Worm (Caenorhabditis elegans) whole organism, L2 larva: ENCODE results near the gene B0391.14.
A peak's percentile ranks its signal among the peaks of the same experiment; 100 is the strongest.

Source experiments
- C34F6.9 ChIP-seq: fragments of 150-350 bp; optimal IDR thresholded peaks from 2 replicates; lab custom pipeline; 2014; ENCODE audit warnings: missing biosample characterization, missing genetic modification characterization
- R02D3.7 ChIP-seq: fragments of 150-350 bp; optimal IDR thresholded peaks from 2 replicates; lab custom pipeline; 2014; ENCODE audit warnings: missing biosample characterization, missing genetic modification characterization
- Y55F3AM.14 ChIP-seq: fragments of 200-800 bp; sonication (Bioruptor generic); optimal IDR thresholded peaks from 2 replicates; lab custom pipeline; 2018; ENCODE audit warnings: mild to moderate bottlenecking, missing genetic modification characterization, missing compliant biosample characterization
- blmp-1 ChIP-seq: sonication (generic microtip); optimal IDR thresholded peaks from 2 replicates; lab custom pipeline; 2017; ENCODE audit warnings: missing genetic modification characterization, mild to moderate bottlenecking, missing compliant biosample characterization, antibody characterized with exemption, moderate library complexity; ENCODE audit not compliant: insufficient read depth
- ceh-16 ChIP-seq: fragments of 150-350 bp; optimal IDR thresholded peaks from 2 replicates; lab custom pipeline; 2014; ENCODE audit warnings: missing biosample characterization, missing genetic modification characterization
- ceh-82 ChIP-seq: fragments of 150-350 bp; optimal IDR thresholded peaks from 2 replicates; lab custom pipeline; 2014; ENCODE audit warnings: missing biosample characterization, missing genetic modification characterization
- fos-1 ChIP-seq: fragments of 150-350 bp; optimal IDR thresholded peaks from 2 replicates; lab custom pipeline; 2014; ENCODE audit warnings: missing biosample characterization, missing genetic modification characterization
- gmeb-1 ChIP-seq: fragments of 150-350 bp; optimal IDR thresholded peaks from 2 replicates; lab custom pipeline; 2014; ENCODE audit warnings: missing biosample characterization, missing genetic modification characterization
- lin-13 ChIP-seq: fragments of 150-350 bp; optimal IDR thresholded peaks from 2 replicates; lab custom pipeline; 2014; ENCODE audit warnings: missing biosample characterization, missing genetic modification reagents, missing genetic modification characterization
- lsy-2 ChIP-seq, 2 experiments: fragments of 150-350 bp in 1 of 2; sonication (generic microtip) in 1 of 2; optimal IDR thresholded peaks; 2 replicates each; lab custom pipeline; 2014 to 2017; ENCODE audit warnings: missing biosample characterization in 2 of 2, missing genetic modification characterization in 2 of 2
- mab-5 ChIP-seq: fragments of 150-350 bp; optimal IDR thresholded peaks from 2 replicates; lab custom pipeline; 2014; ENCODE audit warnings: missing biosample characterization, missing genetic modification characterization
- nhr-10 ChIP-seq: sonication (generic microtip); optimal IDR thresholded peaks from 2 replicates; lab custom pipeline; 2017; ENCODE audit warnings: missing biosample characterization, missing genetic modification characterization
- nhr-11 ChIP-seq: fragments of 150-350 bp; optimal IDR thresholded peaks from 2 replicates; lab custom pipeline; 2014; ENCODE audit warnings: missing biosample characterization, missing genetic modification characterization
- nhr-129 ChIP-seq: fragments of 150-350 bp; optimal IDR thresholded peaks from 2 replicates; lab custom pipeline; 2014; ENCODE audit warnings: missing biosample characterization, missing genetic modification characterization
- nhr-21 ChIP-seq: fragments of 150-350 bp; optimal IDR thresholded peaks from 2 replicates; lab custom pipeline; 2014; ENCODE audit warnings: missing biosample characterization, missing genetic modification characterization
- nhr-25 ChIP-seq: fragments of 150-350 bp; sonication (generic microtip); optimal IDR thresholded peaks from 3 replicates; lab custom pipeline; 2014; ENCODE audit warnings: missing biosample characterization, missing genetic modification characterization
- nhr-77 ChIP-seq: fragments of 150-350 bp; optimal IDR thresholded peaks from 2 replicates; lab custom pipeline; 2014; ENCODE audit warnings: missing biosample characterization, missing genetic modification characterization
- skn-1 ChIP-seq: sonication (generic microtip); optimal IDR thresholded peaks from 2 replicates; lab custom pipeline; 2017; ENCODE audit warnings: missing biosample characterization, missing genetic modification characterization
- sma-3 ChIP-seq: sonication (generic microtip); optimal IDR thresholded peaks from 2 replicates; lab custom pipeline; 2016; ENCODE audit warnings: missing genetic modification reagents, missing genetic modification characterization, missing compliant biosample characterization
- sma-9 ChIP-seq, 2 experiments: fragments of 150-350 bp in 1 of 2; sonication (generic microtip) in 1 of 2; optimal IDR thresholded peaks; 2 replicates each; lab custom pipeline; 2014 to 2016; ENCODE audit warnings: missing genetic modification characterization in 2 of 2, mild to moderate bottlenecking in 1 of 2, missing biosample characterization in 1 of 2, missing compliant biosample characterization in 1 of 2, missing genetic modification reagents in 1 of 2, moderate library complexity in 1 of 2
- snpc-4 ChIP-seq: fragments of 150-350 bp; optimal IDR thresholded peaks from 2 replicates; lab custom pipeline; 2014; ENCODE audit warnings: missing biosample characterization, missing genetic modification characterization
- unc-55 ChIP-seq: fragments of 150-350 bp; sonication (generic microtip); optimal IDR thresholded peaks from 3 replicates; lab custom pipeline; 2014; ENCODE audit warnings: missing biosample characterization, missing genetic modification reagents, missing genetic modification characterization
- unc-62 ChIP-seq: fragments of 150-350 bp; optimal IDR thresholded peaks from 2 replicates; lab custom pipeline; 2014; ENCODE audit warnings: missing biosample characterization, missing genetic modification reagents, missing genetic modification characterization
- ztf-11 ChIP-seq: sonication (generic microtip); optimal IDR thresholded peaks from 2 replicates; lab custom pipeline; 2017; ENCODE audit warnings: missing biosample characterization, missing genetic modification characterization
- ztf-4 ChIP-seq: fragments of 150-350 bp; optimal IDR thresholded peaks from 2 replicates; lab custom pipeline; 2014; ENCODE audit warnings: missing biosample characterization, missing genetic modification characterization

Gene B0391.14

ce11 chrV:15551642-15552041 is 48.0 kb downstream of the B0391.14 start:
- TF ChIP-seq gmeb-1 (tag; lab: Kevin White, UChicago), result peak; percentile 56
- peak; percentile 25 for TF ChIP-seq C34F6.9 (tag; lab: Kevin White, UChicago)
- TF ChIP-seq fos-1 (tag; lab: Kevin White, UChicago), result peak; percentile 23
- no peak for TF ChIP-seq ztf-4 (tag; lab: Kevin White, UChicago)
- peak; percentile 5 for TF ChIP-seq sma-3
- no peak for TF ChIP-seq R02D3.7 (tag; lab: Kevin White, UChicago)
- no peak for TF ChIP-seq nhr-21 (tag; lab: Kevin White, UChicago)
- no peak for TF ChIP-seq nhr-11 (tag; lab: Kevin White, UChicago)
- TF ChIP-seq unc-55 (GFP tag; lab: Kevin White, UChicago), result peak; percentile 13
- TF ChIP-seq skn-1 (tag; lab: Kevin White, UChicago), result no peak
- no peak for TF ChIP-seq snpc-4 (tag; lab: Kevin White, UChicago)
- peak; percentile 58 for TF ChIP-seq nhr-129 (tag; lab: Kevin White, UChicago)
- peak; percentile 33 for TF ChIP-seq Y55F3AM.14 (GFP tag; lab: Kevin White, UChicago)
- TF ChIP-seq lsy-2 (tag; optimal IDR thresholded peaks at IDR 0.05; lab: Kevin White, UChicago), result peak; percentile 39 to 44
- peak; percentile 57 for TF ChIP-seq sma-9 (GFP tag; optimal IDR thresholded peaks at IDR 0.05; lab: Kevin White, UChicago)
- no peak for TF ChIP-seq sma-9 (tag; optimal IDR thresholded peaks at IDR 0.05; lab: Kevin White, UChicago)
- peak; percentile 59 for TF ChIP-seq lin-13 (GFP tag; lab: Kevin White, UChicago)
- TF ChIP-seq blmp-1 (tag; lab: Kevin White, UChicago), result no peak
- no peak for TF ChIP-seq ceh-82 (tag; lab: Kevin White, UChicago)
- no peak for TF ChIP-seq nhr-25 (tag; lab: Kevin White, UChicago)
- no peak for TF ChIP-seq ceh-16

ce11 chrV:15550408-15550807 is 49.3 kb downstream of the B0391.14 start:
- TF ChIP-seq skn-1 (tag; lab: Kevin White, UChicago) (no peak), ztf-11 (no peak), nhr-10 (tag; lab: Kevin White, UChicago) (no peak), nhr-77 (tag; lab: Kevin White, UChicago) (no peak), unc-55 (GFP tag; lab: Kevin White, UChicago) (no peak), mab-5 (tag; lab: Kevin White, UChicago) (no peak), unc-62 (no peak)
- TF ChIP-seq, all 48 proteins: peak for 0
